Worm (Caenorhabditis elegans): ENCODE data around the gene cdkr-3.

cdkr-3 gene

ce11 chrV:20269661-20270137 lies at the start of gene cdkr-3, which contains the start of gene prmt-1:
Gene cdkr-3 (plus strand): TSS chrV:20270107.
Gene prmt-1 (minus strand): TSS chrV:20269711.
- no peak for TF ChIP-seq hmbx-1 (tag; optimal IDR thresholded peaks at IDR 0.05)
- no peak for TF ChIP-seq B0310.2 (tag; optimal IDR thresholded peaks at IDR 0.05)
- no peak for TF ChIP-seq ama-1 (optimal IDR thresholded peaks at IDR 0.05)
- no peak for TF ChIP-seq tra-4 (tag; optimal IDR thresholded peaks at IDR 0.05)
- TF ChIP-seq tbx-11 (GFP tag; IDR thresholded peaks at IDR 0.05) = no peak
- no peak for TF ChIP-seq tbx-37 (GFP tag; conservative IDR thresholded peaks at IDR 0.05)
- no peak for TF ChIP-seq ceh-13 (GFP tag; optimal IDR thresholded peaks at IDR 0.05)
- no peak for TF ChIP-seq scrt-1 (GFP tag; IDR thresholded peaks at IDR 0.05)
- TF ChIP-seq ceh-36 (tag; optimal IDR thresholded peaks at IDR 0.05) = no peak
- TF ChIP-seq ets-7 (tag; optimal IDR thresholded peaks at IDR 0.05) = no peak

DNA sequence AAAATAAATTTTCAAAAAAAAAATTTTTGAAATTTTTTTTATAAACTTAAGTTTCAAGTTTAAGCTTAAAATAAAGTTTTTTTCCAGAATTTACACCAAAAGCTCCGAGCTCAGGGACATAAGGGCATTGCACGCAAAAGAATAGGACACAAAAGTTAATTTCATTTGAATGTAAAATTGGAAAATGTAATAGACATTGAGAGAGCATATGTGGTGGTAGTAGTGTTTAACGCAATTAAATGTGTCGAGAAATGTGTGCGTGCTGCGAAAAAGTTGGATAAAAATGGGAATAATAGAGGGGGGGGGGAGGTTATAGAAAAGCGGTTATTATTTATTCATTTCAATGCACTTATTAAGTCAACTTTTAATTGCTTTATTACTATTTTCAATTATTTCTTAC lies 49.3 kb upstream of the cdkr-3 start:
- TF ChIP-seq aly-1 (tag; optimal IDR thresholded peaks at IDR 0.05) = no peak
- TF ChIP-seq tra-4 (tag; optimal IDR thresholded peaks at IDR 0.05) = no peak
- TF ChIP-seq ceh-36 (tag; optimal IDR thresholded peaks at IDR 0.05) = no peak

ce11 chrV:20223725-20224124 lies 46.2 kb upstream of the cdkr-3 start:
- no peak for TF ChIP-seq ceh-13 (GFP tag; optimal IDR thresholded peaks at IDR 0.05)
- TF ChIP-seq pes-1 (GFP tag; IDR thresholded peaks at IDR 0.05) = no peak
- no peak for TF ChIP-seq B0310.2 (tag; optimal IDR thresholded peaks at IDR 0.05)
- TF ChIP-seq ets-7 (tag; optimal IDR thresholded peaks at IDR 0.05) = no peak
- TF ChIP-seq F13C5.2 (tag; optimal IDR thresholded peaks at IDR 0.05) = no peak
- no peak for TF ChIP-seq tbx-37 (GFP tag; conservative IDR thresholded peaks at IDR 0.05)
- TF ChIP-seq tra-4 (tag; optimal IDR thresholded peaks at IDR 0.05) = no peak
- no peak for TF ChIP-seq flt-1 (GFP tag; IDR thresholded peaks at IDR 0.05)
- TF ChIP-seq ama-1 (optimal IDR thresholded peaks at IDR 0.05) = no peak
- TF ChIP-seq hnd-1 (tag; optimal IDR thresholded peaks at IDR 0.05) = no peak
- no peak for TF ChIP-seq scrt-1 (GFP tag; IDR thresholded peaks at IDR 0.05)
- no peak for TF ChIP-seq tbx-11 (GFP tag; IDR thresholded peaks at IDR 0.05)

DNA sequence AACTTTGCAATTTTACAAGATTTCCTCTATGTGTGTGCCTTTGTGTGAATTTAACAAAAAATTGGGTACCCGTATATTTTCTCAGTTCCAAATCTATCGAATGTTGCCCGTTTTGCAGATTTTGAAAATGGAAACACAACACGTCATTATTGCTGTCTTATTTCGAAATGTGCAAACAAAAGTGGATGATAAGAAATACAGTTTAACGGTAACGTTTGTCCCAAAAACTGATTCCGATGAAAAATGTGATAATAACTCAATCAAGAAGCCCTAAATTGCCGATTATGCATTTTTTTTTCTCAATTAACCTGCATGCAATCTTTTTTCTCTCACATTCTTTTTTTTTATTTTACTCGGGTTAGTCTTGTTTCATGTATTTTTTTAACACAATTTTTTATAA lies 44.6 kb upstream of the cdkr-3 start:
- TF ChIP-seq tra-4 (tag; optimal IDR thresholded peaks at IDR 0.05) (no peak), tbx-37 (GFP tag; conservative IDR thresholded peaks at IDR 0.05) (no peak), ceh-13 (GFP tag; optimal IDR thresholded peaks at IDR 0.05) (no peak), hmbx-1 (tag; optimal IDR thresholded peaks at IDR 0.05) (no peak), ceh-36 (tag; optimal IDR thresholded peaks at IDR 0.05) (no peak), ets-7 (tag; optimal IDR thresholded peaks at IDR 0.05) (no peak), hmg-4 (GFP tag; optimal IDR thresholded peaks at IDR 0.05) (no peak), tbx-11 (GFP tag; IDR thresholded peaks at IDR 0.05) (no peak), B0310.2 (tag; optimal IDR thresholded peaks at IDR 0.05) (no peak), F13C5.2 (tag; optimal IDR thresholded peaks at IDR 0.05) (no peak), sea-1 (GFP tag; conservative IDR thresholded peaks at IDR 0.05) (no peak), hnd-1 (tag; optimal IDR thresholded peaks at IDR 0.05) (no peak), ama-1 (optimal IDR thresholded peaks at IDR 0.05) (no peak), aly-1 (tag; optimal IDR thresholded peaks at IDR 0.05) (no peak), flt-1 (GFP tag; IDR thresholded peaks at IDR 0.05) (no peak)

ce11 chrV:20233743-20234142 lies 36.2 kb upstream of the cdkr-3 start, which contains the start of gene Y113G7B.15:
Gene Y113G7B.15 (minus strand): TSS chrV:20233843.
- TF ChIP-seq hmg-4 (GFP tag; optimal IDR thresholded peaks at IDR 0.05) (no peak), ceh-13 (GFP tag; optimal IDR thresholded peaks at IDR 0.05) (no peak), ets-7 (tag; optimal IDR thresholded peaks at IDR 0.05) (no peak), scrt-1 (GFP tag; IDR thresholded peaks at IDR 0.05) (no peak), aly-1 (tag; optimal IDR thresholded peaks at IDR 0.05) (no peak), hmbx-1 (tag; optimal IDR thresholded peaks at IDR 0.05) (no peak), tbx-37 (GFP tag; conservative IDR thresholded peaks at IDR 0.05) (no peak), tbx-11 (GFP tag; IDR thresholded peaks at IDR 0.05) (no peak), pes-1 (GFP tag; IDR thresholded peaks at IDR 0.05) (no peak), F13C5.2 (tag; optimal IDR thresholded peaks at IDR 0.05) (no peak)

DNA sequence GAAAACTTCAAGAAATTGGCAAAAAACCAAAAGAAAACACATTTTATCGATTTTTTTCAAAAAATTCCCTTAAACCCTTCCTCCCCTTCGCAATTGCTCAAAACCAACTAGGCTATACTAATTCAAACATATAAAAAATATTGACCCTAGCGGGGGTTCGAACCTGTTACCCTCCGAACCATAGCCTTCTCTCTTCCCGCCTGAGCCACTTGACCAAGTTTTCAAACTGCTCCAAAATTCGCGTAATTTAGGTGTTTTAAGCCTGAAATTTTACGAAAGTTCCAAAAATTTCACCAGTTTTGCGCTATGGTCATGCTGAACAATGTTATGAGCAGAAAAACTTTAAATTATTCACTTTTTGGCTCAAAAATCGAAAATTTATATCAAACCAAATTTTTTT lies 35.5 kb upstream of the cdkr-3 start:
- no peak for TF ChIP-seq ets-7 (tag; optimal IDR thresholded peaks at IDR 0.05)
- TF ChIP-seq F13C5.2 (tag; optimal IDR thresholded peaks at IDR 0.05) = no peak
- peak; percentile 18 for TF ChIP-seq ceh-36 (tag; optimal IDR thresholded peaks at IDR 0.05)
- TF ChIP-seq tbx-11 (GFP tag; IDR thresholded peaks at IDR 0.05) = no peak
- no peak for TF ChIP-seq hmg-4 (GFP tag; optimal IDR thresholded peaks at IDR 0.05)
- no peak for TF ChIP-seq ceh-13 (GFP tag; optimal IDR thresholded peaks at IDR 0.05)
- TF ChIP-seq hmbx-1 (tag; optimal IDR thresholded peaks at IDR 0.05) = no peak
- TF ChIP-seq aly-1 (tag; optimal IDR thresholded peaks at IDR 0.05) = no peak
- TF ChIP-seq tra-4 (tag; optimal IDR thresholded peaks at IDR 0.05) = no peak
- TF ChIP-seq B0310.2 (tag; optimal IDR thresholded peaks at IDR 0.05) = peak; percentile 16
- TF ChIP-seq pes-1 (GFP tag; IDR thresholded peaks at IDR 0.05) = peak; percentile 7; the same call in 1 of the 2 replicates
- TF ChIP-seq hnd-1 (tag; optimal IDR thresholded peaks at IDR 0.05) = no peak
- TF ChIP-seq ama-1 (optimal IDR thresholded peaks at IDR 0.05) = peak; percentile 29
- TF ChIP-seq flt-1 (GFP tag; IDR thresholded peaks at IDR 0.05) = 0 out of 2 replicates have a peak, but pooled peaks have one; percentile 27
- 0 out of 2 replicates have a peak, but pooled peaks have one; percentile 20 for TF ChIP-seq scrt-1 (GFP tag; IDR thresholded peaks at IDR 0.05)
- no peak for TF ChIP-seq sea-1 (GFP tag; conservative IDR thresholded peaks at IDR 0.05)
- TF ChIP-seq tbx-37 (GFP tag; conservative IDR thresholded peaks at IDR 0.05) = no peak

DNA sequence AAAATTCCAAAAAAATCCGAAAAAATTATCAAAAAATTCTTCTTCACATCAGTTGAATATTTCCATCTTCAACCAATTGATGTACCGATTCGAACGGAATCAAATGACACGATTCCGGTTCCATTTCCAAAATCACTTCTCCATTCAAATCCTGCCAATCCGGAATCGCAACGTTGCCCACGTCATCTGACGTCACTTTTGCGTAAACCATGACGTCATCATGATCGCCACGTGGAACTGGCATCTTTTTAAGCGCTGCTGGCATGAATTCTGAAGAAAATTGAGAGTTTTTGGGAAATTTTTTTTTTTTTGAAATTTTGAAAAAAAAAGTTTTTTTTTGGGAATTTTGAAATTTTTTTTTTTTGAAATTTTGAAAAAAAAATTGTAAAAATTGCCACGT lies 34.7 kb upstream of the cdkr-3 start:
- TF ChIP-seq ets-7 (tag; optimal IDR thresholded peaks at IDR 0.05) (no peak), flt-1 (GFP tag; IDR thresholded peaks at IDR 0.05) (no peak), ama-1 (optimal IDR thresholded peaks at IDR 0.05) (no peak), ceh-13 (GFP tag; optimal IDR thresholded peaks at IDR 0.05) (no peak), aly-1 (tag; optimal IDR thresholded peaks at IDR 0.05) (no peak), hnd-1 (tag; optimal IDR thresholded peaks at IDR 0.05) (no peak), hmg-4 (GFP tag; optimal IDR thresholded peaks at IDR 0.05) (no peak), hmbx-1 (tag; optimal IDR thresholded peaks at IDR 0.05) (no peak)

- TF ChIP-seq ceh-13 (GFP tag; optimal IDR thresholded peaks at IDR 0.05) (no peak), F13C5.2 (tag; optimal IDR thresholded peaks at IDR 0.05) (no peak)
Measured at ce11 chrV:20237429-20237828, 32.5 kb upstream of the cdkr-3 start, which contains the start of gene sld-5. Gene sld-5 (minus strand): TSS chrV:20237745.
